Worm (Caenorhabditis elegans) whole organism, young adult: Measurements from ENCODE around the gene EGAP9.3.

ENCODE experiments used
- B0035.1 ChIP-seq: sonication (generic microtip); optimal IDR thresholded peaks from 2 replicates; lab custom pipeline; 2016; ENCODE audit warnings: missing genetic modification characterization, mild to moderate bottlenecking, missing compliant biosample characterization, missing genotype, missing genetic modification reagents
- B0261.1 ChIP-seq: sonication (generic microtip); optimal IDR thresholded peaks from 2 replicates; lab custom pipeline; 2016; ENCODE audit warnings: mild to moderate bottlenecking, missing genetic modification characterization, moderate library complexity, missing compliant biosample characterization
- C17E4.6 ChIP-seq: fragments of 200-800 bp; sonication (Bioruptor generic); IDR thresholded peaks from 2 replicates; pipeline ENCODE4 v1.3.6; 2022; ENCODE audit warnings: missing genetic modification reagents, missing genetic modification characterization, missing compliant biosample characterization
- F22D6.2 ChIP-seq: sonication (generic microtip); optimal IDR thresholded peaks from 2 replicates; lab custom pipeline; 2016; ENCODE audit warnings: mild to moderate bottlenecking, missing genetic modification characterization, missing compliant biosample characterization
- F49E8.2 ChIP-seq: sonication (generic microtip); optimal IDR thresholded peaks from 3 replicates; lab custom pipeline; 2017; ENCODE audit warnings: missing genetic modification characterization, mild to moderate bottlenecking, missing compliant biosample characterization, antibody characterized with exemption, moderate library complexity; ENCODE audit not compliant: insufficient read depth
- F52B5.7 ChIP-seq: sonication (generic microtip); optimal IDR thresholded peaks from 2 replicates; lab custom pipeline; 2016; ENCODE audit warnings: mild to moderate bottlenecking, missing genetic modification characterization, missing compliant biosample characterization
- F57A8.1 ChIP-seq: fragments of 200-800 bp; sonication (Bioruptor generic); optimal IDR thresholded peaks from 2 replicates; lab custom pipeline; 2018; ENCODE audit warnings: mild to moderate bottlenecking, missing genetic modification characterization, moderate library complexity, missing compliant biosample characterization
- F57C9.4 ChIP-seq: sonication (generic microtip); optimal IDR thresholded peaks from 2 replicates; lab custom pipeline; 2017; ENCODE audit warnings: mild to moderate bottlenecking, missing genetic modification characterization, missing compliant biosample characterization
- Y56A3A.18 ChIP-seq: fragments of 200-800 bp; sonication (Bioruptor generic); IDR thresholded peaks from 2 replicates; pipeline ENCODE4 v1.3.6; 2022; ENCODE audit warnings: missing genetic modification reagents, missing genetic modification characterization, missing compliant biosample characterization
- ama-1 ChIP-seq, 3 experiments: fragments of 150-350 bp in 1 of 3; sonication (generic microtip) in 2 of 3; optimal IDR thresholded peaks; 2 replicates each; lab custom pipeline; 2014 to 2018; ENCODE audit warnings: missing biosample characterization in 2 of 3, missing genetic modification characterization in 2 of 3, missing genetic modification reagents in 2 of 3
- aptf-3 ChIP-seq: fragments of 200-800 bp; sonication (Bioruptor generic); IDR thresholded peaks from 2 replicates; pipeline ENCODE4 v1.3.6; 2022; ENCODE audit warnings: missing genetic modification characterization, missing compliant biosample characterization
- atf-7 ChIP-seq: sonication (generic microtip); optimal IDR thresholded peaks from 2 replicates; lab custom pipeline; 2017; ENCODE audit warnings: mild to moderate bottlenecking, missing genetic modification characterization, missing compliant biosample characterization
- ccch-3 ChIP-seq: fragments of 200-800 bp; sonication (Bioruptor generic); optimal IDR thresholded peaks from 2 replicates; lab custom pipeline; 2018; ENCODE audit warnings: mild to moderate bottlenecking, missing genetic modification characterization, missing compliant biosample characterization
- cebp-1 ChIP-seq, 2 experiments: fragments of 200-800 bp in 1 of 2; sonication (Bioruptor generic) in 1 of 2; sonication (generic microtip) in 1 of 2; IDR thresholded peaks in 1 of 2; optimal IDR thresholded peaks in 1 of 2; 2 replicates each; pipeline versions ENCODE4 v1.3.6 to Lab custom; 2017 to 2022; ENCODE audit warnings: missing compliant biosample characterization in 2 of 2, missing genetic modification characterization in 2 of 2, mild to moderate bottlenecking in 1 of 2, missing genetic modification reagents in 1 of 2, moderate library complexity in 1 of 2
- ceh-40 ChIP-seq: fragments of 200-800 bp; sonication (Bioruptor generic); IDR thresholded peaks from 2 replicates; pipeline ENCODE4 v1.3.6; 2022; ENCODE audit warnings: missing genetic modification characterization, missing compliant biosample characterization
- ceh-58 ChIP-seq: fragments of 200-800 bp; sonication (Bioruptor generic); IDR thresholded peaks from 2 replicates; pipeline ENCODE4 v1.3.6; 2022; ENCODE audit warnings: missing genetic modification characterization, missing compliant biosample characterization
- ceh-91 ChIP-seq: fragments of 200-800 bp; sonication (Bioruptor generic); IDR thresholded peaks from 2 replicates; pipeline ENCODE4 v1.3.6; 2022; ENCODE audit warnings: missing genetic modification reagents, missing genetic modification characterization, missing compliant biosample characterization
- chd-7 ChIP-seq: sonication (generic microtip); optimal IDR thresholded peaks from 2 replicates; lab custom pipeline; 2016; ENCODE audit warnings: mild to moderate bottlenecking, missing genetic modification characterization, moderate library complexity, missing compliant biosample characterization
- dpl-1 ChIP-seq: fragments of 150-350 bp; optimal IDR thresholded peaks from 2 replicates; lab custom pipeline; 2014; ENCODE audit warnings: missing biosample characterization, missing genetic modification reagents, missing genetic modification characterization
- egl-18 ChIP-seq: fragments of 200-800 bp; sonication (Bioruptor generic); IDR thresholded peaks from 2 replicates; pipeline ENCODE4 v1.3.6; 2022; ENCODE audit warnings: missing genetic modification reagents, missing genetic modification characterization, missing compliant biosample characterization
- ekl-4 ChIP-seq: fragments of 200-800 bp; sonication (Bioruptor generic); IDR thresholded peaks from 2 replicates; pipeline ENCODE4 v1.3.6; 2022; ENCODE audit warnings: missing genetic modification reagents, missing genetic modification characterization, missing compliant biosample characterization
- ets-4 ChIP-seq: fragments of 200-800 bp; sonication (Bioruptor generic); optimal IDR thresholded peaks from 2 replicates; lab custom pipeline; 2018; ENCODE audit warnings: mild to moderate bottlenecking, missing genetic modification characterization, missing compliant biosample characterization
- him-1 ChIP-seq: sonication (generic microtip); optimal IDR thresholded peaks from 2 replicates; lab custom pipeline; 2016; ENCODE audit warnings: missing genotype, missing genetic modification reagents, missing genetic modification characterization, missing compliant biosample characterization
- hlh-12 ChIP-seq: sonication (generic microtip); optimal IDR thresholded peaks from 2 replicates; lab custom pipeline; 2016; ENCODE audit warnings: missing genetic modification characterization, missing compliant biosample characterization
- hmg-1.2 ChIP-seq: fragments of 200-800 bp; sonication (Bioruptor generic); IDR thresholded peaks from 2 replicates; pipeline ENCODE4 v1.3.6; 2022; ENCODE audit warnings: missing genetic modification reagents, missing genetic modification characterization, missing compliant biosample characterization
- hrde-1 ChIP-seq: sonication (generic microtip); optimal IDR thresholded peaks from 2 replicates; lab custom pipeline; 2016; ENCODE audit warnings: missing genetic modification characterization, mild to moderate bottlenecking, missing compliant biosample characterization, moderate library complexity, missing genotype, missing genetic modification reagents, borderline replicate concordance
- let-607 ChIP-seq, 2 experiments: fragments of 200-800 bp in 1 of 2; sonication (Bioruptor generic) in 1 of 2; sonication (generic microtip) in 1 of 2; optimal IDR thresholded peaks; 2 replicates each; lab custom pipeline; 2016 to 2018; ENCODE audit warnings: mild to moderate bottlenecking in 2 of 2, missing compliant biosample characterization in 2 of 2, missing genetic modification characterization in 2 of 2, moderate library complexity in 2 of 2, missing genotype in 1 of 2
- lin-26 ChIP-seq: fragments of 200-800 bp; sonication (Bioruptor generic); IDR thresholded peaks from 2 replicates; pipeline ENCODE4 v1.3.6; 2022; ENCODE audit warnings: missing genetic modification reagents, missing genetic modification characterization, missing compliant biosample characterization
- lin-54 ChIP-seq: fragments of 200-800 bp; sonication (Bioruptor generic); optimal IDR thresholded peaks from 2 replicates; lab custom pipeline; 2018; ENCODE audit warnings: mild to moderate bottlenecking, missing genetic modification characterization, missing compliant biosample characterization
- lsy-27 ChIP-seq: sonication (generic microtip); optimal IDR thresholded peaks from 2 replicates; lab custom pipeline; 2017; ENCODE audit warnings: missing genetic modification characterization, mild to moderate bottlenecking, missing compliant biosample characterization, antibody characterized with exemption, missing genotype, borderline replicate concordance; ENCODE audit not compliant: insufficient read depth
- madf-10 ChIP-seq: sonication (generic microtip); optimal IDR thresholded peaks from 2 replicates; lab custom pipeline; 2016; ENCODE audit warnings: mild to moderate bottlenecking, missing genetic modification characterization, missing compliant biosample characterization
- madf-3 ChIP-seq: fragments of 200-800 bp; sonication (Bioruptor generic); IDR thresholded peaks from 2 replicates; pipeline ENCODE4 v1.3.6; 2022; ENCODE audit warnings: missing genetic modification reagents, missing genetic modification characterization, missing compliant biosample characterization
- madf-6 ChIP-seq: fragments of 200-800 bp; sonication (Bioruptor generic); IDR thresholded peaks from 2 replicates; pipeline ENCODE4 v1.3.6; 2022; ENCODE audit warnings: missing genetic modification reagents, missing genetic modification characterization, missing compliant biosample characterization
- mcd-1 ChIP-seq: fragments of 200-800 bp; sonication (Bioruptor generic); IDR thresholded peaks from 2 replicates; pipeline ENCODE4 v1.3.6; 2022; ENCODE audit warnings: missing genetic modification reagents, missing genetic modification characterization, missing compliant biosample characterization
- mes-4 ChIP-seq: sonication (generic microtip); optimal IDR thresholded peaks from 2 replicates; lab custom pipeline; 2016; ENCODE audit warnings: missing genotype, missing genetic modification characterization, missing compliant biosample characterization
- nfya-1 ChIP-seq: sonication (generic microtip); optimal IDR thresholded peaks from 2 replicates; lab custom pipeline; 2017; ENCODE audit warnings: antibody characterized with exemption, missing compliant biosample characterization, missing genetic modification characterization, borderline replicate concordance; ENCODE audit not compliant: insufficient read depth
- nhr-80 ChIP-seq: sonication (generic microtip); optimal IDR thresholded peaks from 2 replicates; lab custom pipeline; 2016; ENCODE audit warnings: missing genetic modification characterization, missing compliant biosample characterization
- repo-1 ChIP-seq: sonication (generic microtip); optimal IDR thresholded peaks from 2 replicates; lab custom pipeline; 2017; ENCODE audit warnings: mild to moderate bottlenecking, missing genetic modification characterization, missing compliant biosample characterization
- sdz-38 ChIP-seq: sonication (generic microtip); optimal IDR thresholded peaks from 2 replicates; lab custom pipeline; 2016; ENCODE audit warnings: missing genotype, missing genetic modification characterization, missing compliant biosample characterization
- snpc-1.3 ChIP-seq: sonication (generic microtip); optimal IDR thresholded peaks from 2 replicates; lab custom pipeline; 2017; ENCODE audit warnings: missing genetic modification characterization, mild to moderate bottlenecking, missing compliant biosample characterization, antibody characterized with exemption, moderate library complexity, missing genotype, missing genetic modification reagents; ENCODE audit not compliant: insufficient read depth
- snpc-3.4 ChIP-seq: sonication (generic microtip); optimal IDR thresholded peaks from 2 replicates; lab custom pipeline; 2017; ENCODE audit warnings: missing genetic modification characterization, mild to moderate bottlenecking, missing compliant biosample characterization, antibody characterized with exemption, moderate library complexity, missing genotype, missing genetic modification reagents
- snpc-4 ChIP-seq, 5 experiments: fragments of 150-350 bp in 1 of 5; sonication (generic microtip) in 4 of 5; optimal IDR thresholded peaks; 2 replicates each; lab custom pipeline; 2014 to 2018; ENCODE audit warnings: missing genetic modification characterization in 5 of 5, missing biosample characterization in 3 of 5, antibody characterized with exemption in 2 of 5, mild to moderate bottlenecking in 2 of 5, missing compliant biosample characterization in 2 of 5, missing genotype in 2 of 5, moderate library complexity in 2 of 5, missing genetic modification reagents in 1 of 5
- xnd-1 ChIP-seq: sonication (generic microtip); optimal IDR thresholded peaks from 2 replicates; lab custom pipeline; 2016; ENCODE audit warnings: missing genotype, missing genetic modification reagents, missing genetic modification characterization, missing compliant biosample characterization
- ztf-18 ChIP-seq: sonication (generic microtip); optimal IDR thresholded peaks from 2 replicates; lab custom pipeline; 2016; ENCODE audit warnings: missing genotype, mild to moderate bottlenecking, missing genetic modification characterization, missing compliant biosample characterization
- ztf-3 ChIP-seq: fragments of 200-800 bp; sonication (Bioruptor generic); optimal IDR thresholded peaks from 2 replicates; lab custom pipeline; 2018; ENCODE audit warnings: mild to moderate bottlenecking, missing genetic modification characterization, missing compliant biosample characterization

The EGAP9.3 gene

DNA sequence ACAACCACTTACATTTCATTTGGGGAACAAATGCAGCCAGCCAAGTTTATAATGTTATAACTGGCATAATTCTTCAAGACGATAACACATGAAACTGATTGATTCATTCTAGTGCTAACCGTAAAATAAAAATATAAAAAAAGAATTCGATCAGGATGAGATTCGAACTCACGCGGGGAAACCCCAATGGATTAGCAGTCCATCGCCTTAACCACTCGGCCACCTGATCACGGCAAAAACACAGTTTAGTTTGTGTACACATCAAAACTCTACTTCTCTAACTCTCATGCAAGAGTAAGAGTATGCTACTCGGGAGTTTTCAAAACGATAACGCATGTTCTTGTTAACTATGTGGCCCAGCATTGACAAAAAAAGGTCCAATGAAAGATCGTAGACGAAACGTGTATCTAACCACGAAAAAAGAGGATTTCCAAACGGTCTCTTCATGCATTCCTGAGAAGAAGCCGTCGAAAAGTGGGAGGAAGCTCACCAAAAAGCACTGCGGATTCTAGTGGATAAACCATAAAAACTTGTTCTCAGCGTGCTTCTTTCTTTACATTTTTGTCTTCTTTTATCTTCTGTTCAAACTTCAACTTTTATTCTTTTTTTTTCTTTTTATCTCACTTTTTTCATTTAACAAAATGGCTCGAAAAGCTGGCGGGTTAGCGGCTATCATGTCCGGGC, 28.1 kb downstream of the EGAP9.3 start, which contains the start of gene twk-10 (continued):
- TF ChIP-seq C17E4.6: no peak
- TF ChIP-seq chd-7 (tag; lab: Kevin White, UChicago): no peak
- peak; percentile 70 for TF ChIP-seq snpc-4 (GFP tag; optimal IDR thresholded peaks at IDR 0.05; lab: Kevin White, UChicago)
- peak in 1 of 4 experiments; percentile 35 for TF ChIP-seq snpc-4 (tag; optimal IDR thresholded peaks at IDR 0.05; lab: Kevin White, UChicago)
- peak; percentile 18 for TF ChIP-seq mes-4 (tag; lab: Kevin White, UChicago)
- no peak for TF ChIP-seq repo-1 (tag; lab: Kevin White, UChicago)
- peak; percentile 75 for TF ChIP-seq him-1 (tag; lab: Kevin White, UChicago)
- TF ChIP-seq hlh-12 (tag; lab: Kevin White, UChicago): no peak
- peak; percentile 61 for TF ChIP-seq hmg-1.2 (GFP tag; lab: Robert Waterston, UW)
- peak; percentile 86 for TF ChIP-seq lin-26 (GFP tag; lab: Robert Waterston, UW)
- TF ChIP-seq atf-7: no peak
- peak; percentile 4 for TF ChIP-seq hrde-1 (tag; lab: Kevin White, UChicago)
- TF ChIP-seq F49E8.2: no peak
- no peak for TF ChIP-seq madf-10 (tag; lab: Kevin White, UChicago)
- TF ChIP-seq dpl-1 (GFP tag; lab: Kevin White, UChicago): no peak
- peak; percentile 24 for TF ChIP-seq nhr-80
- no peak for TF ChIP-seq ekl-4 (GFP tag; lab: Robert Waterston, UW)
- TF ChIP-seq F57C9.4 (tag; lab: Kevin White, UChicago): no peak
- TF ChIP-seq B0261.1 (tag; lab: Kevin White, UChicago): peak; percentile 73
- peak; percentile 51 for TF ChIP-seq lsy-27 (tag; lab: Kevin White, UChicago)
- no peak for TF ChIP-seq xnd-1 (tag; lab: Kevin White, UChicago)
- peak in 1 of 2 experiments; percentile 42 for TF ChIP-seq let-607 (tag; optimal IDR thresholded peaks at IDR 0.05; lab: Kevin White, UChicago)
- no peak for TF ChIP-seq ccch-3 (GFP tag; lab: Kevin White, UChicago)
- peak; percentile 50 for TF ChIP-seq F57A8.1 (GFP tag; lab: Kevin White, UChicago)
- 0 out of 2 replicates have a peak, but pooled peaks have one; percentile 55 for TF ChIP-seq madf-3 (GFP tag; lab: Robert Waterston, UW)
- TF ChIP-seq ets-4 (GFP tag; lab: Kevin White, UChicago): peak; percentile 18
- peak; percentile 15 for TF ChIP-seq B0035.1 (tag; lab: Kevin White, UChicago)
- peak; percentile 57 for TF ChIP-seq snpc-1.3 (tag; lab: Kevin White, UChicago)
- no peak for TF ChIP-seq sdz-38
- TF ChIP-seq ztf-18 (tag; lab: Kevin White, UChicago): peak; percentile 56
- TF ChIP-seq ceh-91 (GFP tag; lab: Robert Waterston, UW): no peak
- no peak for TF ChIP-seq ztf-3
- no peak for TF ChIP-seq nfya-1 (tag; lab: Kevin White, UChicago)
- TF ChIP-seq lin-54 (GFP tag; lab: Kevin White, UChicago): peak; percentile 51
- TF ChIP-seq ceh-40 (GFP tag; lab: Robert Waterston, UW): peak; percentile 57; the same call in 1 of the 2 replicates
- TF ChIP-seq aptf-3 (GFP tag; lab: Robert Waterston, UW): no peak
- TF ChIP-seq ceh-58: 0 out of 2 replicates have a peak, but pooled peaks have one; percentile 72
- no peak for TF ChIP-seq ama-1 (optimal IDR thresholded peaks at IDR 0.05; lab: Kevin White, UChicago)
- peak in 1 of 2 experiments; percentile 88 for TF ChIP-seq ama-1 (GFP tag; optimal IDR thresholded peaks at IDR 0.05; lab: Kevin White, UChicago)
- TF ChIP-seq snpc-3.4: peak; percentile 32
- peak; percentile 58; the same call in 1 of the 2 replicates for TF ChIP-seq madf-6 (GFP tag; lab: Robert Waterston, UW)
- no peak for TF ChIP-seq cebp-1 (GFP tag; IDR thresholded peaks at IDR 0.05; lab: Robert Waterston, UW)
- TF ChIP-seq cebp-1 (tag; optimal IDR thresholded peaks at IDR 0.05; lab: Kevin White, UChicago): no peak
- no peak for TF ChIP-seq F22D6.2 (tag; lab: Kevin White, UChicago)
- TF ChIP-seq egl-18 (GFP tag; lab: Robert Waterston, UW): no peak
- TF ChIP-seq mcd-1 (GFP tag; lab: Robert Waterston, UW): no peak
- TF ChIP-seq Y56A3A.18 (GFP tag; lab: Robert Waterston, UW): peak; percentile 77
- TF ChIP-seq F52B5.7 (tag; lab: Kevin White, UChicago): no peak
